Worm (Caenorhabditis elegans): ENCODE data around the gene nlp-30.

DNA sequence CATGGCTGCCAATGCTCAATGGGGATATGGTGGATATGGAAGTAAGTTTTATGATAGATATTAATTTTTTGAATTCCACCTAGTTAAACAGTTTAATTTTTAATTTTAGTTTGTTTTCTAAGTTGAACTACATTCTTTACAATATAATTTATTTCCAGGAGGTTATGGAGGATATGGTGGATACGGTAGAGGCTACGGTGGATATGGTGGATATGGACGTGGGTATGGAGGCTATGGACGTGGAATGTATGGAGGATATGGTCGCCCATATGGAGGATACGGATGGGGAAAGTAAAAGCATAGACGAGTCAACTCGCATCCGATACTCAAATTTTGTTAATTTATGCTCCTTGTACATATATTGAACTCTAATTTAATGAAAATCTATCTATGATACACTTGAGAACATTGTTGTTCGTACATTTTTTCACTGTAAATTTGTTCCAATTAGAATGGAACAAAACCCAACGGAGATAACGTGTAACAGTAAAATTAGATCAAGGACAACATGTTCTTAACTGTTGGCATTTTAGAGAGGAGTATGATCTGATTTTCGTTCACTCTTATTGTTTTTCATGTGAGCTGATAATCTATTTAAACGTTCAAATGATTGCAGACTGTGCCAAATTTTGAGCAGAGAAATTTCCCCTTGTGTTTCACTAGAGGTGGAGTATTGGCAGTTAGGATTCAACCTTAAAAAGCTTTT lies 1.4 kb upstream of the nlp-30 start:
- TF ChIP-seq unc-130 (tag; optimal IDR thresholded peaks at IDR 0.05) (no peak), mep-1 (tag; optimal IDR thresholded peaks at IDR 0.05) (no peak), nhr-28 (tag; optimal IDR thresholded peaks at IDR 0.05) (no peak), lin-39 (tag; optimal IDR thresholded peaks at IDR 0.05) (no peak), efl-1 (optimal IDR thresholded peaks at IDR 0.05) (no peak), efl-1 (GFP tag; optimal IDR thresholded peaks at IDR 0.05 in 1 of 2) (no peak), tbx-2 (tag; optimal IDR thresholded peaks at IDR 0.05) (no peak), lin-35 (GFP tag; optimal IDR thresholded peaks at IDR 0.05) (no peak), nhr-77 (tag; optimal IDR thresholded peaks at IDR 0.05) (no peak), jun-1 (tag; optimal IDR thresholded peaks at IDR 0.05) (no peak), xbp-1 (tag; optimal IDR thresholded peaks at IDR 0.05) (no peak), sox-4 (tag; optimal IDR thresholded peaks at IDR 0.05) (no peak)
